Fruit fly (Drosophila melanogaster): Measurements from ENCODE around the gene CG43400.

dm6 chr2L:8449358-8449757 is 41.2 kb upstream of the CG43400 start, which contains the start of gene Aasdh:
- TF ChIP-seq pan (optimal IDR thresholded peaks at IDR 0.05) (no peak), Dll (optimal IDR thresholded peaks at IDR 0.05) (no peak)
